Worm (Caenorhabditis elegans) whole organism, L2 larva: ENCODE measurements around the gene atln-1.

Experiments used
- egl-27 ChIP-seq: sonication (generic microtip); optimal IDR thresholded peaks from 3 replicates; lab custom pipeline; 2017; ENCODE audit warnings: missing biosample characterization, missing genetic modification reagents, missing genetic modification characterization
- fos-1 ChIP-seq: fragments of 150-350 bp; optimal IDR thresholded peaks from 2 replicates; lab custom pipeline; 2014; ENCODE audit warnings: missing biosample characterization, missing genetic modification characterization
- nhr-237 ChIP-seq: fragments of 150-350 bp; optimal IDR thresholded peaks from 2 replicates; lab custom pipeline; 2014; ENCODE audit warnings: missing biosample characterization, missing genetic modification characterization
- skn-1 ChIP-seq: sonication (generic microtip); optimal IDR thresholded peaks from 2 replicates; lab custom pipeline; 2017; ENCODE audit warnings: missing biosample characterization, missing genetic modification characterization
- ztf-4 ChIP-seq: fragments of 150-350 bp; optimal IDR thresholded peaks from 2 replicates; lab custom pipeline; 2014; ENCODE audit warnings: missing biosample characterization, missing genetic modification characterization

ce11 chrIV:2772209-2772851 lies 16.2 kb upstream of the atln-1 start:
- TF ChIP-seq nhr-237 (tag; lab: Kevin White, UChicago) (no peak), egl-27 (tag; lab: Kevin White, UChicago) (no peak), ztf-4 (tag; lab: Kevin White, UChicago) (no peak), fos-1 (no peak), skn-1 (no peak)
